Worm (Caenorhabditis elegans) whole organism, mixed stage, embryonic: ENCODE results near the gene acs-9.

Experiments used
- lsy-2 ChIP-seq: fragments of 150-350 bp; optimal IDR thresholded peaks from 2 replicates; lab custom pipeline; 2014; ENCODE audit warnings: missing biosample characterization, missing genetic modification characterization
- nhr-12 ChIP-seq: fragments of 150-350 bp; optimal IDR thresholded peaks from 2 replicates; lab custom pipeline; 2014; ENCODE audit warnings: missing biosample characterization, missing genetic modification characterization
- nhr-28 ChIP-seq: fragments of 150-350 bp; optimal IDR thresholded peaks from 2 replicates; lab custom pipeline; 2014; ENCODE audit warnings: missing biosample characterization, missing genetic modification characterization

ce11 chrX:16921533-16921932 is 41.2 kb upstream of the acs-9 start, which contains the start of gene fbxb-114:
- TF ChIP-seq nhr-12 (tag; lab: Kevin White, UChicago) (no peak), nhr-28 (tag; lab: Kevin White, UChicago) (no peak), lsy-2 (no peak)
